Worm (Caenorhabditis elegans): ENCODE measurements around the gene F42F12.14.

ce11 chrX:12343279-12343678 lies 5.2 kb upstream of the F42F12.14 start, which contains the start of the genes nspc-9 and nspc-10:
- TF ChIP-seq nhr-11 (tag; optimal IDR thresholded peaks at IDR 0.05) (no peak), unc-130 (GFP tag; optimal IDR thresholded peaks at IDR 0.05) (no peak)
